Worm (Caenorhabditis elegans) whole organism, L4 larva: Measurements from ENCODE around the gene nlp-56.
A peak's percentile ranks its signal among the peaks of the same experiment; 100 is the strongest.
"Not testable (repeated sequence)": the region's sequence is repeated elsewhere in the genome, so short reads cannot be mapped to it uniquely, and the experiment has no call there.

Source experiments
- F49E8.2 ChIP-seq: sonication (generic microtip); optimal IDR thresholded peaks from 2 replicates; lab custom pipeline; 2016; ENCODE audit warnings: missing compliant biosample characterization, mild to moderate bottlenecking, missing genetic modification characterization, borderline replicate concordance
- T20F7.1 ChIP-seq: fragments of 200-800 bp; sonication (Bioruptor generic); optimal IDR thresholded peaks from 2 replicates; lab custom pipeline; 2018; ENCODE audit warnings: mild to moderate bottlenecking, missing genetic modification characterization, missing compliant biosample characterization
- Y105C5A.15 ChIP-seq: fragments of 200-800 bp; sonication (Bioruptor generic); IDR thresholded peaks from 2 replicates; pipeline ENCODE4 v1.3.6; 2022; ENCODE audit warnings: missing genetic modification characterization, missing compliant biosample characterization
- Y48G9A.11 ChIP-seq: fragments of 200-800 bp; sonication (Bioruptor generic); IDR thresholded peaks from 2 replicates; pipeline ENCODE4 v1.3.6; 2022; ENCODE audit warnings: missing genetic modification reagents, missing genetic modification characterization, missing compliant biosample characterization
- aha-1 ChIP-seq: fragments of 150-350 bp; peaks from one replicate; lab custom pipeline; 2014; ENCODE audit warnings: missing biosample characterization, missing genetic modification characterization
- ama-1 ChIP-seq: fragments of 150-350 bp; optimal IDR thresholded peaks from 2 replicates; lab custom pipeline; 2014; ENCODE audit warnings: inconsistent platforms, mixed read lengths
- arid-1 ChIP-seq: fragments of 200-800 bp; sonication (Bioruptor generic); conservative IDR thresholded peaks from 2 replicates; pipeline ENCODE4 v1.3.6; 2022; ENCODE audit warnings: missing genetic modification reagents, missing genetic modification characterization, missing compliant biosample characterization
- ceh-20 ChIP-seq: fragments of 200-800 bp; sonication (Bioruptor generic); IDR thresholded peaks from 2 replicates; pipeline ENCODE4 v1.3.6; 2022; ENCODE audit warnings: missing genetic modification reagents, missing genetic modification characterization, missing compliant biosample characterization
- ceh-32 ChIP-seq: sonication (generic microtip); optimal IDR thresholded peaks from 2 replicates; lab custom pipeline; 2016; ENCODE audit warnings: mild to moderate bottlenecking, missing genetic modification characterization, missing compliant biosample characterization; ENCODE audit not compliant: poor library complexity
- ceh-82 ChIP-seq: sonication (generic microtip); optimal IDR thresholded peaks from 2 replicates; lab custom pipeline; 2017; ENCODE audit warnings: missing biosample characterization, missing genetic modification characterization
- ctbp-1 ChIP-seq: fragments of 200-800 bp; sonication (Bioruptor generic); IDR thresholded peaks from 2 replicates; pipeline ENCODE4 v1.3.6; 2022; ENCODE audit warnings: missing genetic modification reagents, missing genetic modification characterization, missing compliant biosample characterization
- daf-16 ChIP-seq, 3 experiments: sonication (generic microtip); optimal IDR thresholded peaks; 2 replicates each; lab custom pipeline; 2016 to 2017; ENCODE audit warnings: missing genetic modification characterization in 3 of 3, missing genetic modification reagents in 3 of 3, mild to moderate bottlenecking in 2 of 3, missing compliant biosample characterization in 2 of 3, missing biosample characterization in 1 of 3, moderate library complexity in 1 of 3
- daf-19 ChIP-seq: fragments of 200-800 bp; sonication (Bioruptor generic); conservative IDR thresholded peaks from 2 replicates; pipeline ENCODE4 v1.3.6; 2022; ENCODE audit warnings: missing genetic modification characterization, missing compliant biosample characterization
- dmd-6 ChIP-seq: fragments of 200-800 bp; sonication (Bioruptor generic); IDR thresholded peaks from 2 replicates; pipeline ENCODE4 v1.3.6; 2022; ENCODE audit warnings: missing genetic modification reagents, missing genetic modification characterization, missing compliant biosample characterization
- dmd-8 ChIP-seq: fragments of 200-800 bp; sonication (Bioruptor generic); IDR thresholded peaks from 2 replicates; pipeline ENCODE4 v1.3.6; 2022; ENCODE audit warnings: missing genetic modification characterization, missing compliant biosample characterization
- dmd-9 ChIP-seq: fragments of 200-800 bp; sonication (Bioruptor generic); IDR thresholded peaks from 2 replicates; pipeline ENCODE4 v1.3.6; 2022; ENCODE audit warnings: missing genetic modification reagents, missing genetic modification characterization, missing compliant biosample characterization
- dve-1 ChIP-seq: sonication (generic microtip); optimal IDR thresholded peaks from 2 replicates; lab custom pipeline; 2017; ENCODE audit warnings: antibody characterized with exemption, mild to moderate bottlenecking, missing genetic modification characterization, missing compliant biosample characterization; ENCODE audit not compliant: insufficient read depth
- hif-1 ChIP-seq, 2 experiments: sonication (generic microtip); optimal IDR thresholded peaks; 2 replicates each; lab custom pipeline; 2016 to 2017; ENCODE audit warnings: missing compliant biosample characterization in 2 of 2, missing genetic modification characterization in 2 of 2, missing genetic modification reagents in 2 of 2, missing genotype in 2 of 2, mild to moderate bottlenecking in 1 of 2
- hlh-11 ChIP-seq: fragments of 200-800 bp; sonication (Bioruptor generic); optimal IDR thresholded peaks from 2 replicates; lab custom pipeline; 2018; ENCODE audit warnings: mild to moderate bottlenecking, missing genetic modification characterization, missing compliant biosample characterization
- hlh-30 ChIP-seq: sonication (generic microtip); optimal IDR thresholded peaks from 2 replicates; lab custom pipeline; 2017; ENCODE audit warnings: antibody characterized with exemption, mild to moderate bottlenecking, missing genetic modification characterization, missing compliant biosample characterization; ENCODE audit not compliant: insufficient read depth
- hmg-1.1 ChIP-seq: fragments of 200-800 bp; sonication (Bioruptor generic); IDR thresholded peaks from 2 replicates; pipeline ENCODE4 v1.3.6; 2022; ENCODE audit warnings: missing genetic modification reagents, missing genetic modification characterization, missing compliant biosample characterization
- lin-38 ChIP-seq: fragments of 200-800 bp; sonication (Bioruptor generic); IDR thresholded peaks from 2 replicates; pipeline ENCODE4 v1.3.6; 2022; ENCODE audit warnings: missing genetic modification reagents, missing genetic modification characterization, missing compliant biosample characterization
- lsy-2 ChIP-seq, 2 experiments: fragments of 150-350 bp in 1 of 2; sonication (generic microtip) in 1 of 2; optimal IDR thresholded peaks; 2 replicates each; lab custom pipeline; 2014 to 2017; ENCODE audit warnings: missing biosample characterization in 2 of 2, missing genetic modification characterization in 2 of 2
- mdl-1 ChIP-seq, 2 experiments: fragments of 150-350 bp in 1 of 2; sonication (generic microtip) in 1 of 2; optimal IDR thresholded peaks; 2 replicates each; lab custom pipeline; 2014 to 2017; ENCODE audit warnings: missing biosample characterization in 2 of 2, missing genetic modification characterization in 2 of 2
- mxl-2 ChIP-seq: fragments of 200-800 bp; sonication (Bioruptor generic); conservative IDR thresholded peaks from 2 replicates; pipeline ENCODE4 v1.3.6; 2022; ENCODE audit warnings: missing genetic modification reagents, missing genetic modification characterization, missing compliant biosample characterization
- mxl-3 ChIP-seq: fragments of 200-800 bp; sonication (Bioruptor generic); optimal IDR thresholded peaks from 2 replicates; lab custom pipeline; 2018; ENCODE audit warnings: mild to moderate bottlenecking, missing genetic modification characterization, missing compliant biosample characterization
- nhr-10 ChIP-seq: fragments of 150-350 bp; optimal IDR thresholded peaks from 2 replicates; lab custom pipeline; 2014; ENCODE audit warnings: missing biosample characterization, missing genetic modification characterization
- nhr-11 ChIP-seq: fragments of 150-350 bp; optimal IDR thresholded peaks from 2 replicates; lab custom pipeline; 2014; ENCODE audit warnings: missing biosample characterization, missing genetic modification characterization
- nhr-28 ChIP-seq: fragments of 150-350 bp; optimal IDR thresholded peaks from 2 replicates; lab custom pipeline; 2014; ENCODE audit warnings: missing biosample characterization, missing genetic modification characterization
- nhr-41 ChIP-seq: fragments of 200-800 bp; sonication (Bioruptor generic); IDR thresholded peaks from 2 replicates; pipeline ENCODE4 v1.3.6; 2022; ENCODE audit warnings: missing genetic modification reagents, missing genetic modification characterization, missing compliant biosample characterization
- nhr-48 ChIP-seq: sonication (generic microtip); optimal IDR thresholded peaks from 2 replicates; lab custom pipeline; 2016; ENCODE audit warnings: mild to moderate bottlenecking, missing genetic modification characterization, missing compliant biosample characterization
- nhr-77 ChIP-seq: fragments of 150-350 bp; optimal IDR thresholded peaks from 2 replicates; lab custom pipeline; 2014; ENCODE audit warnings: missing biosample characterization, missing genetic modification characterization
- pqm-1 ChIP-seq: sonication (generic microtip); optimal IDR thresholded peaks from 2 replicates; lab custom pipeline; 2017; ENCODE audit warnings: missing biosample characterization, missing genetic modification characterization
- saeg-2 ChIP-seq: fragments of 200-800 bp; sonication (Bioruptor generic); IDR thresholded peaks from 2 replicates; pipeline ENCODE4 v1.3.6; 2022; ENCODE audit warnings: missing genetic modification reagents, missing genetic modification characterization, missing compliant biosample characterization
- skn-1 ChIP-seq: fragments of 150-350 bp; optimal IDR thresholded peaks from 2 replicates; lab custom pipeline; 2014; ENCODE audit warnings: missing biosample characterization, missing genetic modification characterization
- snpc-1.2 ChIP-seq: fragments of 200-800 bp; sonication (Bioruptor generic); IDR thresholded peaks from 2 replicates; pipeline ENCODE4 v1.3.6; 2022; ENCODE audit warnings: missing genetic modification reagents, missing genetic modification characterization, missing compliant biosample characterization
- snpc-4 ChIP-seq: fragments of 150-350 bp; optimal IDR thresholded peaks from 2 replicates; lab custom pipeline; 2014; ENCODE audit warnings: missing biosample characterization, missing genetic modification characterization
- tra-1 ChIP-seq: fragments of 200-800 bp; sonication (Bioruptor generic); IDR thresholded peaks from 2 replicates; pipeline ENCODE4 v1.3.6; 2022; ENCODE audit warnings: missing genetic modification reagents, missing genetic modification characterization, missing compliant biosample characterization
- unc-130 ChIP-seq: sonication (generic microtip); optimal IDR thresholded peaks from 2 replicates; lab custom pipeline; 2016; ENCODE audit warnings: missing genetic modification reagents, missing genetic modification characterization, missing compliant biosample characterization
- unc-62 ChIP-seq, 3 experiments: fragments of 150-350 bp in 1 of 3; sonication (generic microtip); optimal IDR thresholded peaks in 2 of 3; peaks in 1 of 3; 1 replicate in 1 of 3; 2 replicates in 2 of 3; lab custom pipeline; 2014 to 2017; ENCODE audit warnings: missing biosample characterization in 3 of 3, missing genetic modification characterization in 3 of 3, missing genetic modification reagents in 3 of 3, missing genotype in 1 of 3
- vab-7 ChIP-seq: fragments of 200-800 bp; sonication (Bioruptor generic); IDR thresholded peaks from 2 replicates; pipeline ENCODE4 v1.3.6; 2022; ENCODE audit warnings: missing genetic modification reagents, missing genetic modification characterization, missing compliant biosample characterization
- zag-1 ChIP-seq: fragments of 150-350 bp; optimal IDR thresholded peaks from 2 replicates; lab custom pipeline; 2014; ENCODE audit warnings: missing biosample characterization, missing genetic modification characterization
- zfp-2 ChIP-seq: sonication (generic microtip); optimal IDR thresholded peaks from 2 replicates; lab custom pipeline; 2016; ENCODE audit warnings: mild to moderate bottlenecking, missing genetic modification characterization, missing compliant biosample characterization
- ztf-7 ChIP-seq: fragments of 150-350 bp; optimal IDR thresholded peaks from 2 replicates; lab custom pipeline; 2014; ENCODE audit warnings: missing biosample characterization, missing genetic modification characterization

nlp-56 gene

ce11 chrIV:14764719-14765173 is 19.8 kb downstream of the nlp-56 start (continued):
- TF ChIP-seq aha-1 (tag; lab: Kevin White, UChicago) (peak; percentile 66), vab-7 (GFP tag; lab: Robert Waterston, UW) (peak; percentile 19; the same call in 1 of the 2 replicates), snpc-4 (tag; lab: Kevin White, UChicago) (peak; percentile 36), ama-1 (no peak), dmd-6 (GFP tag; lab: Robert Waterston, UW) (0 out of 2 replicates have a peak, but pooled peaks have one; percentile 5), dmd-9 (GFP tag; lab: Robert Waterston, UW) (no peak), nhr-41 (no peak), snpc-1.2 (peak; percentile 99), unc-62 (GFP tag; optimal IDR thresholded peaks at IDR 0.05 in 1 of 2; lab: Kevin White, UChicago) (peak in 1 of 2 experiments; percentile 25), unc-62 (tag; optimal IDR thresholded peaks at IDR 0.05; lab: Kevin White, UChicago) (no peak), arid-1 (GFP tag; lab: Robert Waterston, UW) (0 out of 2 replicates have a peak, but pooled peaks have one; percentile 7), skn-1 (no peak), nhr-48 (tag; lab: Kevin White, UChicago) (no peak), nhr-77 (tag; lab: Kevin White, UChicago) (no peak), F49E8.2 (tag; lab: Kevin White, UChicago) (peak; percentile 97), nhr-10 (tag; lab: Kevin White, UChicago) (no peak), ceh-20 (no peak), pqm-1 (tag; lab: Kevin White, UChicago) (no peak), mxl-2 (GFP tag; lab: Robert Waterston, UW) (no peak), tra-1 (GFP tag; lab: Robert Waterston, UW) (no peak), unc-130 (GFP tag; lab: Kevin White, UChicago) (peak; percentile 75), ceh-82 (tag; lab: Kevin White, UChicago) (no peak), Y105C5A.15 (GFP tag; lab: Robert Waterston, UW) (no peak), ztf-7 (tag; lab: Kevin White, UChicago) (no peak), Y48G9A.11 (GFP tag; lab: Robert Waterston, UW) (peak; percentile 71), dmd-8 (GFP tag; lab: Robert Waterston, UW) (no peak), ceh-32 (tag; lab: Kevin White, UChicago) (no peak), ctbp-1 (GFP tag; lab: Robert Waterston, UW) (no peak), zag-1 (tag; lab: Kevin White, UChicago) (no peak)

- TF ChIP-seq zfp-2 (no peak), aha-1 (tag; lab: Kevin White, UChicago) (peak; percentile 86), daf-16 (GFP tag; optimal IDR thresholded peaks at IDR 0.05; lab: Kevin White, UChicago) (no peak), daf-16 (tag; optimal IDR thresholded peaks at IDR 0.05; lab: Kevin White, UChicago) (peak; percentile 23)
These were observed 20.4 kb downstream of the nlp-56 start for ce11 chrIV:14763938-14764718.

- TF ChIP-seq lin-38 (GFP tag; lab: Robert Waterston, UW) (peak; percentile 51), dve-1 (tag; lab: Kevin White, UChicago) (peak; percentile 62), hlh-11 (tag; lab: Kevin White, UChicago) (peak; percentile 80), hif-1 (tag; optimal IDR thresholded peaks at IDR 0.05; lab: Kevin White, UChicago) (peak in 1 of 2 experiments; percentile 17), unc-62 (GFP tag; optimal IDR thresholded peaks at IDR 0.05 in 1 of 2; lab: Kevin White, UChicago) (peak in 1 of 2 experiments; percentile 96), T20F7.1 (GFP tag; lab: Kevin White, UChicago) (peak; percentile 63), mdl-1 (tag; optimal IDR thresholded peaks at IDR 0.05; lab: Kevin White, UChicago) (peak; percentile 51 to 90), saeg-2 (GFP tag; lab: Robert Waterston, UW) (0 out of 2 replicates have a peak, but pooled peaks have one; percentile 44), hlh-30 (tag; lab: Kevin White, UChicago) (peak; percentile 97), nhr-11 (tag; lab: Kevin White, UChicago) (peak; percentile 39), mxl-2 (GFP tag; lab: Robert Waterston, UW) (0 out of 2 replicates have a peak, but pooled peaks have one; percentile 44), lsy-2 (tag; optimal IDR thresholded peaks at IDR 0.05; lab: Kevin White, UChicago) (peak in 1 of 2 experiments; percentile 40), daf-19 (GFP tag; lab: Robert Waterston, UW) (0 out of 2 replicates have a peak, but pooled peaks have one; percentile 43), ctbp-1 (GFP tag; lab: Robert Waterston, UW) (0 out of 2 replicates have a peak, but pooled peaks have one; percentile 18), mxl-3 (GFP tag; lab: Kevin White, UChicago) (peak; percentile 69), nhr-28 (tag; lab: Kevin White, UChicago) (peak; percentile 33), dmd-6 (GFP tag; lab: Robert Waterston, UW) (peak; percentile 66), hmg-1.1 (GFP tag; lab: Robert Waterston, UW) (peak; percentile 84; the same call in 1 of the 2 replicates)
- TF ChIP-seq unc-62 (tag; optimal IDR thresholded peaks at IDR 0.05; lab: Kevin White, UChicago): not testable (repeated sequence)
These were observed 21.2 kb downstream of the nlp-56 start for ce11 chrIV:14763348-14763747.
